Worm (Caenorhabditis elegans) whole organism, L1 larva: ENCODE results near the gene F57G12.1.

Source experiments
- aha-1 ChIP-seq: fragments of 150-350 bp; optimal IDR thresholded peaks from 2 replicates; lab custom pipeline; 2014; ENCODE audit warnings: missing biosample characterization, missing genetic modification characterization
- ceh-63 ChIP-seq: fragments of 200-800 bp; sonication (Bioruptor generic); optimal IDR thresholded peaks from 2 replicates; lab custom pipeline; 2018; ENCODE audit warnings: mild to moderate bottlenecking, missing genetic modification characterization, missing compliant biosample characterization
- ceh-82 ChIP-seq, 3 experiments: fragments of 150-350 bp in 1 of 3; sonication (generic microtip) in 2 of 3; optimal IDR thresholded peaks; 2 replicates each; lab custom pipeline; 2014 to 2017; ENCODE audit warnings: missing biosample characterization in 3 of 3, missing genetic modification characterization in 3 of 3
- fkh-10 ChIP-seq: sonication (generic microtip); optimal IDR thresholded peaks from 2 replicates; lab custom pipeline; 2017; ENCODE audit warnings: missing biosample characterization, missing genetic modification reagents, missing genetic modification characterization
- nhr-11 ChIP-seq: fragments of 150-350 bp; optimal IDR thresholded peaks from 2 replicates; lab custom pipeline; 2014; ENCODE audit warnings: missing biosample characterization, missing genetic modification characterization
- pag-3 ChIP-seq: sonication (generic microtip); optimal IDR thresholded peaks from 2 replicates; lab custom pipeline; 2017; ENCODE audit warnings: missing genetic modification characterization, mild to moderate bottlenecking, missing compliant biosample characterization, antibody characterized with exemption, borderline replicate concordance; ENCODE audit not compliant: insufficient read depth
- sptf-1 ChIP-seq: fragments of 150-350 bp; optimal IDR thresholded peaks from 2 replicates; lab custom pipeline; 2014; ENCODE audit warnings: missing biosample characterization, missing genetic modification characterization
- tbx-2 ChIP-seq: sonication (generic microtip); optimal IDR thresholded peaks from 2 replicates; lab custom pipeline; 2016; ENCODE audit warnings: missing genetic modification characterization, missing compliant biosample characterization
- ztf-11 ChIP-seq, 2 experiments: sonication (generic microtip); optimal IDR thresholded peaks; 2 replicates each; lab custom pipeline; 2016 to 2017; ENCODE audit warnings: missing genetic modification characterization in 2 of 2, missing biosample characterization in 1 of 2, missing compliant biosample characterization in 1 of 2

- TF ChIP-seq ceh-63 (no peak), aha-1 (no peak), ztf-11 (tag; optimal IDR thresholded peaks at IDR 0.05; lab: Kevin White, UChicago) (no peak), ceh-82 (tag; optimal IDR thresholded peaks at IDR 0.05; lab: Kevin White, UChicago) (no peak), nhr-11 (tag; lab: Kevin White, UChicago) (no peak), pag-3 (no peak), tbx-2 (tag; lab: Kevin White, UChicago) (no peak), sptf-1 (tag; lab: Kevin White, UChicago) (no peak), fkh-10 (GFP tag; lab: Kevin White, UChicago) (no peak)
These were observed 8.8 kb downstream of the F57G12.1 start for ce11 chrX:12162659-12163058.
